Fruit fly (Drosophila melanogaster) whole organism, embryonic: ENCODE results near the gene Mlc2.

Experiments
- B-H2 ChIP-seq: fragments of 200-800 bp; sonication (Bioruptor generic); optimal IDR thresholded peaks from 2 replicates; lab custom pipeline; 2018; ENCODE audit warnings: missing biosample characterization, mild to moderate bottlenecking, missing genetic modification characterization
- Bteb2 ChIP-seq: fragments of 200-800 bp; sonication (Bioruptor generic); optimal IDR thresholded peaks from 2 replicates; lab custom pipeline; 2016; ENCODE audit warnings: missing biosample characterization, missing genetic modification characterization
- CG10431 ChIP-seq: fragments of 200-800 bp; sonication (Bioruptor generic); optimal IDR thresholded peaks from 3 replicates; lab custom pipeline; 2018; ENCODE audit warnings: missing biosample characterization, mild to moderate bottlenecking, missing genetic modification characterization
- CG14050 ChIP-seq: fragments of 200-800 bp; sonication (Bioruptor generic); IDR thresholded peaks from 3 replicates; pipeline ENCODE4 v1.3.6; 2022; ENCODE audit warnings: missing biosample characterization, missing genetic modification characterization
- CG14441 ChIP-seq: fragments of 200-800 bp; sonication (Bioruptor generic); IDR thresholded peaks from 2 replicates; pipeline ENCODE4 v1.3.6; 2022; ENCODE audit warnings: missing biosample characterization, missing genetic modification characterization
- CG14860 ChIP-seq: fragments of 200-800 bp; sonication (Bioruptor generic); IDR thresholded peaks from 3 replicates; pipeline ENCODE4 v1.3.6; 2022; ENCODE audit warnings: missing biosample characterization, missing genetic modification characterization; ENCODE audit not compliant: partially characterized antibody
- CG15696 ChIP-seq: fragments of 200-800 bp; sonication (Bioruptor generic); optimal IDR thresholded peaks from 2 replicates; lab custom pipeline; 2019; ENCODE audit warnings: missing biosample characterization, mild to moderate bottlenecking, missing genetic modification characterization, moderate library complexity
- CG18619 ChIP-seq: fragments of 200-800 bp; sonication (Bioruptor generic); optimal IDR thresholded peaks from 3 replicates; lab custom pipeline; 2017; ENCODE audit warnings: missing biosample characterization, mild to moderate bottlenecking, missing genetic modification characterization
- CG2678 ChIP-seq: fragments of 200-800 bp; sonication (Bioruptor generic); optimal IDR thresholded peaks from 3 replicates; lab custom pipeline; 2019; ENCODE audit warnings: missing biosample characterization, mild to moderate bottlenecking, missing genetic modification characterization, moderate library complexity
- CG2875 ChIP-seq: fragments of 200-800 bp; sonication (Bioruptor generic); optimal IDR thresholded peaks from 2 replicates; lab custom pipeline; 2017; ENCODE audit warnings: missing biosample characterization, mild to moderate bottlenecking, missing genetic modification characterization, missing genetic modification reagents
- CG3065 ChIP-seq: fragments of 200-800 bp; sonication (Bioruptor generic); optimal IDR thresholded peaks from 2 replicates; lab custom pipeline; 2016; ENCODE audit warnings: missing biosample characterization, missing genetic modification characterization
- CG33557 ChIP-seq: fragments of 200-800 bp; sonication (Bioruptor generic); optimal IDR thresholded peaks from 2 replicates; lab custom pipeline; 2019; ENCODE audit warnings: missing biosample characterization, mild to moderate bottlenecking, missing genetic modification characterization, moderate library complexity
- CG34376 ChIP-seq: fragments of 200-800 bp; sonication (Bioruptor generic); optimal IDR thresholded peaks from 2 replicates; lab custom pipeline; 2018; ENCODE audit warnings: missing biosample characterization, mild to moderate bottlenecking, missing genetic modification characterization
- CG4404 ChIP-seq: fragments of 200-800 bp; sonication (Bioruptor generic); IDR thresholded peaks from 2 replicates; pipeline ENCODE4 v1.3.6; 2022; ENCODE audit warnings: missing biosample characterization, missing genetic modification characterization
- CG4730 ChIP-seq: fragments of 200-800 bp; sonication (Bioruptor generic); IDR thresholded peaks from 2 replicates; pipeline ENCODE4 v1.3.6; 2022; ENCODE audit warnings: missing biosample characterization, missing genetic modification characterization
- CG6791 ChIP-seq: fragments of 200-800 bp; sonication (Bioruptor generic); IDR thresholded peaks from 3 replicates; pipeline ENCODE4 v1.3.6; 2022; ENCODE audit warnings: missing biosample characterization, missing genetic modification characterization; ENCODE audit not compliant: partially characterized antibody
- CG8290 ChIP-seq, 3 experiments: fragments of 200-800 bp; sonication (Bioruptor generic); optimal IDR thresholded peaks; 2 replicates each; lab custom pipeline; 2016 to 2019; ENCODE audit warnings: missing biosample characterization in 3 of 3, missing genetic modification characterization in 3 of 3, mild to moderate bottlenecking in 2 of 3, moderate library complexity in 1 of 3
- CG9727 ChIP-seq: fragments of 200-800 bp; sonication (Bioruptor generic); optimal IDR thresholded peaks from 3 replicates; lab custom pipeline; 2017; ENCODE audit warnings: missing biosample characterization, mild to moderate bottlenecking, missing genetic modification characterization
- CkIIα-i1 ChIP-seq: fragments of 200-800 bp; sonication (Bioruptor generic); IDR thresholded peaks from 2 replicates; pipeline ENCODE4 v1.3.6; 2022; ENCODE audit warnings: missing biosample characterization, missing genetic modification characterization
- HLH54F ChIP-seq: fragments of 200-800 bp; sonication (Bioruptor generic); optimal IDR thresholded peaks from 3 replicates; lab custom pipeline; 2016; ENCODE audit warnings: missing biosample characterization, missing genetic modification characterization
- Hr51 ChIP-seq, 2 experiments: fragments of 200-800 bp; sonication (Bioruptor generic); optimal IDR thresholded peaks; 2 replicates in 1 of 2; 3 replicates in 1 of 2; lab custom pipeline; 2016 to 2018; ENCODE audit warnings: missing biosample characterization in 2 of 2, missing genetic modification characterization in 2 of 2, mild to moderate bottlenecking in 1 of 2, moderate library complexity in 1 of 2
- Kr ChIP-seq: fragments of 200-800 bp; sonication (Bioruptor generic); optimal IDR thresholded peaks from 2 replicates; lab custom pipeline; 2017; ENCODE audit warnings: missing biosample characterization, mild to moderate bottlenecking, missing genetic modification characterization
- MBD-R2 ChIP-seq: fragments of 200-800 bp; sonication (Bioruptor generic); IDR thresholded peaks from 2 replicates; pipeline ENCODE4 v1.3.6; 2022; ENCODE audit warnings: missing biosample characterization, missing genetic modification characterization
- PHDP ChIP-seq: fragments of 200-800 bp; sonication (Bioruptor generic); optimal IDR thresholded peaks from 3 replicates; lab custom pipeline; 2018; ENCODE audit warnings: missing biosample characterization, mild to moderate bottlenecking, missing genetic modification characterization, moderate library complexity
- Sry-δ ChIP-seq: fragments of 200-800 bp; sonication (Bioruptor generic); optimal IDR thresholded peaks from 2 replicates; lab custom pipeline; 2016; ENCODE audit warnings: missing biosample characterization, missing genetic modification characterization
- Ssrp ChIP-seq: fragments of 200-800 bp; sonication (Bioruptor generic); optimal IDR thresholded peaks from 2 replicates; lab custom pipeline; 2018; ENCODE audit warnings: missing biosample characterization, mild to moderate bottlenecking, missing genetic modification characterization, moderate library complexity
- YL-1 ChIP-seq: fragments of 200-800 bp; sonication (Bioruptor generic); optimal IDR thresholded peaks from 3 replicates; lab custom pipeline; 2017; ENCODE audit warnings: missing biosample characterization, mild to moderate bottlenecking, missing genetic modification characterization
- ac ChIP-seq: fragments of 200-800 bp; sonication (Bioruptor generic); optimal IDR thresholded peaks from 3 replicates; lab custom pipeline; 2017; ENCODE audit warnings: missing biosample characterization, mild to moderate bottlenecking, missing genetic modification characterization
- ase ChIP-seq: fragments of 200-800 bp; sonication (Bioruptor generic); IDR thresholded peaks from 3 replicates; pipeline ENCODE4 v1.3.6; 2022; ENCODE audit warnings: missing biosample characterization, missing genetic modification characterization
- bsh ChIP-seq, 2 experiments: fragments of 200-800 bp; sonication (Bioruptor generic); optimal IDR thresholded peaks; 2 replicates each; lab custom pipeline; 2017 to 2018; ENCODE audit warnings: mild to moderate bottlenecking in 2 of 2, missing biosample characterization in 2 of 2, missing genetic modification characterization in 2 of 2, moderate library complexity in 1 of 2
- da ChIP-seq: fragments of 200-800 bp; sonication (Bioruptor generic); optimal IDR thresholded peaks from 2 replicates; lab custom pipeline; 2016; ENCODE audit warnings: missing biosample characterization, missing genetic modification characterization
- dati ChIP-seq: fragments of 200-800 bp; sonication (Bioruptor generic); IDR thresholded peaks from 2 replicates; pipeline ENCODE4 v1.3.6; 2022; ENCODE audit warnings: missing biosample characterization, missing genetic modification characterization
- dysf ChIP-seq: fragments of 200-800 bp; sonication (Bioruptor generic); IDR thresholded peaks from 3 replicates; pipeline ENCODE4 v1.3.6; 2022; ENCODE audit warnings: missing biosample characterization, missing genetic modification characterization
- esg ChIP-seq: fragments of 200-800 bp; sonication (Bioruptor generic); conservative IDR thresholded peaks from 2 replicates; pipeline ENCODE4 v1.3.6; 2022; ENCODE audit warnings: missing biosample characterization, missing genetic modification characterization
- gfzf ChIP-seq: fragments of 200-800 bp; sonication (Bioruptor generic); optimal IDR thresholded peaks from 2 replicates; lab custom pipeline; 2016; ENCODE audit warnings: missing biosample characterization, mild to moderate bottlenecking, missing genetic modification characterization, moderate library complexity
- her ChIP-seq: fragments of 200-800 bp; sonication (Bioruptor generic); optimal IDR thresholded peaks from 2 replicates; lab custom pipeline; 2016; ENCODE audit warnings: missing biosample characterization, missing genetic modification characterization
- hth ChIP-seq: fragments of >200 bp; optimal IDR thresholded peaks from 2 replicates; lab custom pipeline; 2017; ENCODE audit warnings: inconsistent platforms
- lilli ChIP-seq: fragments of 200-800 bp; sonication (Bioruptor generic); optimal IDR thresholded peaks from 3 replicates; lab custom pipeline; 2016; ENCODE audit warnings: missing biosample characterization, missing genetic modification characterization
- maf-S ChIP-seq: fragments of 200-800 bp; sonication (Bioruptor generic); optimal IDR thresholded peaks from 2 replicates; lab custom pipeline; 2016; ENCODE audit warnings: missing biosample characterization, missing genetic modification characterization
- pum ChIP-seq: fragments of 200-800 bp; sonication (Bioruptor generic); optimal IDR thresholded peaks from 2 replicates; lab custom pipeline; 2016; ENCODE audit warnings: missing biosample characterization, missing genetic modification characterization
- ro ChIP-seq: fragments of 200-800 bp; sonication (Bioruptor generic); IDR thresholded peaks from 2 replicates; pipeline ENCODE4 v1.3.6; 2022; ENCODE audit warnings: missing biosample characterization, missing genetic modification characterization
- salm ChIP-seq: fragments of 200-800 bp; sonication (Bioruptor generic); optimal IDR thresholded peaks from 2 replicates; lab custom pipeline; 2018; ENCODE audit warnings: missing biosample characterization, mild to moderate bottlenecking, missing genetic modification characterization
- slp2 ChIP-seq: fragments of 200-800 bp; sonication (Bioruptor generic); optimal IDR thresholded peaks from 2 replicates; lab custom pipeline; 2016; ENCODE audit warnings: missing biosample characterization, missing genetic modification characterization
- sqz ChIP-seq: fragments of 200-800 bp; sonication (Bioruptor generic); optimal IDR thresholded peaks from 3 replicates; lab custom pipeline; 2018; ENCODE audit warnings: missing biosample characterization, mild to moderate bottlenecking, missing genetic modification characterization
- tin ChIP-seq: fragments of 200-800 bp; sonication (Bioruptor generic); optimal IDR thresholded peaks from 3 replicates; lab custom pipeline; 2016; ENCODE audit warnings: missing biosample characterization, missing genetic modification characterization
- tll ChIP-seq, 2 experiments: fragments of 200-800 bp in 1 of 2; fragments of >200 bp in 1 of 2; sonication (Bioruptor generic) in 1 of 2; optimal IDR thresholded peaks; 2 replicates each; lab custom pipeline; 2017 to 2019; ENCODE audit warnings: missing biosample characterization in 2 of 2, missing genetic modification characterization in 2 of 2, mild to moderate bottlenecking in 1 of 2, moderate library complexity in 1 of 2
- usp ChIP-seq: fragments of >200 bp; optimal IDR thresholded peaks from 2 replicates; lab custom pipeline; 2017; ENCODE audit warnings: missing biosample characterization, missing genetic modification characterization
- vnd ChIP-seq: fragments of 200-800 bp; sonication (Bioruptor generic); IDR thresholded peaks from 3 replicates; pipeline ENCODE4 v1.3.6; 2022; ENCODE audit warnings: missing biosample characterization, missing genetic modification characterization; ENCODE audit not compliant: partially characterized antibody

Mlc2 gene

DNA sequence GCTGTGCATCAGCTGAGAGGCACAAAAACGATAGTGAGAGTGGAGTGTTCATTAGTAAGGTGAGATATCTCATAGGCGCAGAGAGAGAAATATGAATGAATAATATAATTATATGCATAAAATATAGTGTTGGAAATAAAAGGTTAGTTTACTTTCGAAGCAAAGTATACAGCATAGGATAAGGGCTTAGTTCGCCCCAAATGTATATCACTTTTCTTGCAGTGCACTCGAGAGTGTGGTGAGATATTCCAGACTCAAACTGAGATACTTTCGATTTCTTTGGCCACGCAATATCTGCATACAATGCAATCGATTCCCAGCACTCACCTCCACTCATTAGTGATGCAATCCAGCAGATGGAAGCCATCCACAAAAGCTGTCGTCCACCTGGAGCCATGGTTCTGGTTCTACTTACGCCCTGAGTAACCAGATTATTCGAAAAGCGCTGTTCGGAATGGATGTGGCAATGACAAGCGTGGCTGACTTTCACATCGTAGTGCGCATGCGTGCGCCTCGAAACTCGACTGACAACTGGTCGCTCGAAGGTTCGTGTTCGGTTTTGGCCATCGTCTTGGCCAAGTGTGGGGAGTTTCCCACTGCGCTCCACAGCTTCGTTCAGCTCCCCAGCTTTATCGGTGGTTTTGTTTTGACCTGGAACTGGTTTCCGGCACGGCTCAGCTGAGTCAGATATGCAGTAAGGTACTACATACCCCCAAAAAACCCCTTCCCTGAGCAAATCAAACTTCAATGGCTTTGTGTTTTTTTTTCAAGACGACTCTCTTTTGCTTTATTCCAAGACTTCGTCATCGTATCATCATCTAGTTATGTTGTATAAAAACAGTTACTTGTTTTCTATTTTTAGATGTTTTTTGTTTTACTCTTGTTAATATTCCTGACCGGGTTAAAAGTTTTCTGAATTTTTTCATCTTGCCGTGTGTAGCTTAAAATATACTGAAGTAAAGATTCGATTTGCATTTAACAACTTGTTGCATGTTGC, 3.4 kb downstream of the Mlc2 start, which contains the start of gene Rsod (continued):
- TF ChIP-seq lilli (GFP tag; lab: Kevin White, UChicago) (peak; percentile 32), ro (peak; percentile 42; the same call in 1 of the 2 replicates), hth (lab: Kevin White, UChicago) (no peak), Hr51 (GFP tag; optimal IDR thresholded peaks at IDR 0.05; lab: Kevin White, UChicago) (peak in 1 of 2 experiments; percentile 66), CG3065 (GFP tag; lab: Kevin White, UChicago) (no peak), slp2 (GFP tag; lab: Kevin White, UChicago) (no peak), salm (tag; lab: Kevin White, UChicago) (peak; percentile 37), sqz (peak; percentile 39), ac (GFP tag; lab: Kevin White, UChicago) (no peak), Bteb2 (GFP tag; lab: Kevin White, UChicago) (no peak), pum (no peak), B-H2 (GFP tag; lab: Kevin White, UChicago) (no peak), dysf (GFP tag; lab: Robert Waterston, UW) (peak; percentile 84), CG14050 (peak; percentile 52), YL-1 (GFP tag; lab: Kevin White, UChicago) (no peak), da (GFP tag; lab: Kevin White, UChicago) (no peak), MBD-R2 (GFP tag; lab: Robert Waterston, UW) (peak; percentile 32; the same call in 1 of the 2 replicates), ase (GFP tag; lab: Robert Waterston, UW) (peak; percentile 78), CG9727 (GFP tag; lab: Kevin White, UChicago) (peak; percentile 37), tll (GFP tag; optimal IDR thresholded peaks at IDR 0.05; lab: Kevin White, UChicago) (no peak), CG14441 (GFP tag; lab: Robert Waterston, UW) (peak; percentile 69), vnd (no peak), gfzf (GFP tag; lab: Kevin White, UChicago) (no peak), HLH54F (GFP tag; lab: Kevin White, UChicago) (no peak), CkIIα-i1 (GFP tag; lab: Robert Waterston, UW) (no peak), dati (GFP tag; lab: Robert Waterston, UW) (no peak), CG15696 (tag; lab: Kevin White, UChicago) (no peak), usp (GFP tag; lab: Kevin White, UChicago) (no peak), maf-S (GFP tag; lab: Kevin White, UChicago) (no peak), PHDP (tag; lab: Kevin White, UChicago) (peak; percentile 52), tin (GFP tag; lab: Kevin White, UChicago) (peak; percentile 46), CG6791 (GFP tag; lab: Robert Waterston, UW) (no peak), CG2875 (GFP tag; lab: Kevin White, UChicago) (peak; percentile 60), esg (GFP tag; lab: Robert Waterston, UW) (peak; percentile 74), CG34376 (GFP tag; lab: Kevin White, UChicago) (no peak), CG4730 (peak; percentile 76), CG8290 (GFP tag; optimal IDR thresholded peaks at IDR 0.05; lab: Kevin White, UChicago) (no peak), CG8290 (tag; optimal IDR thresholded peaks at IDR 0.05; lab: Kevin White, UChicago) (no peak), her (GFP tag; lab: Kevin White, UChicago) (no peak), bsh (GFP tag; optimal IDR thresholded peaks at IDR 0.05; lab: Kevin White, UChicago) (peak; percentile 53 to 79), Ssrp (tag; lab: Kevin White, UChicago) (peak; percentile 50), Sry-δ (no peak), CG33557 (GFP tag; lab: Kevin White, UChicago) (peak; percentile 50), CG10431 (peak; percentile 27), CG2678 (tag; lab: Kevin White, UChicago) (peak; percentile 63), Kr (GFP tag; lab: Kevin White, UChicago) (no peak), CG4404 (GFP tag; lab: Robert Waterston, UW) (no peak), CG14860 (GFP tag; lab: Robert Waterston, UW) (no peak), CG18619 (GFP tag; lab: Kevin White, UChicago) (no peak)
